Worm (Caenorhabditis elegans) whole organism, early embryonic: ENCODE results near the gene cee-1.

Source experiments
- B0310.2 ChIP-seq: sonication (generic microtip); optimal IDR thresholded peaks from 2 replicates; lab custom pipeline; 2016; ENCODE audit warnings: mild to moderate bottlenecking, missing genetic modification characterization, missing compliant biosample characterization
- F13C5.2 ChIP-seq: sonication (generic microtip); optimal IDR thresholded peaks from 2 replicates; lab custom pipeline; 2017; ENCODE audit warnings: mild to moderate bottlenecking, missing genetic modification characterization, inconsistent platforms, missing compliant biosample characterization
- aly-1 ChIP-seq: sonication (generic microtip); optimal IDR thresholded peaks from 2 replicates; lab custom pipeline; 2016; ENCODE audit warnings: missing genetic modification characterization, missing compliant biosample characterization
- ama-1 ChIP-seq: fragments of 150-350 bp; optimal IDR thresholded peaks from 2 replicates; lab custom pipeline; 2014
- ceh-13 ChIP-seq: fragments of 200-800 bp; sonication (Bioruptor generic); optimal IDR thresholded peaks from 2 replicates; lab custom pipeline; 2018; ENCODE audit warnings: mild to moderate bottlenecking, missing genetic modification characterization, missing compliant biosample characterization
- ceh-36 ChIP-seq: sonication (generic microtip); optimal IDR thresholded peaks from 2 replicates; lab custom pipeline; 2016; ENCODE audit warnings: missing genetic modification characterization, inconsistent platforms, missing compliant biosample characterization
- ets-7 ChIP-seq: sonication (generic microtip); optimal IDR thresholded peaks from 2 replicates; lab custom pipeline; 2016; ENCODE audit warnings: missing genotype, missing genetic modification characterization, missing compliant biosample characterization
- flt-1 ChIP-seq: fragments of 200-800 bp; sonication (Bioruptor generic); IDR thresholded peaks from 2 replicates; pipeline ENCODE4 v1.3.6; 2022; ENCODE audit warnings: missing genetic modification characterization, missing compliant biosample characterization
- hmbx-1 ChIP-seq: sonication (generic microtip); optimal IDR thresholded peaks from 2 replicates; lab custom pipeline; 2016; ENCODE audit warnings: mild to moderate bottlenecking, missing genetic modification characterization, missing compliant biosample characterization
- hmg-4 ChIP-seq: fragments of 200-800 bp; sonication (Bioruptor generic); optimal IDR thresholded peaks from 2 replicates; lab custom pipeline; 2018; ENCODE audit warnings: mild to moderate bottlenecking, missing genetic modification characterization, missing compliant biosample characterization
- hnd-1 ChIP-seq: sonication (generic microtip); optimal IDR thresholded peaks from 2 replicates; lab custom pipeline; 2016; ENCODE audit warnings: missing genetic modification characterization, missing compliant biosample characterization
- pes-1 ChIP-seq: fragments of 200-800 bp; sonication (Bioruptor generic); IDR thresholded peaks from 2 replicates; pipeline ENCODE4 v1.3.6; 2022; ENCODE audit warnings: missing genetic modification reagents, missing genetic modification characterization, missing compliant biosample characterization
- scrt-1 ChIP-seq: fragments of 200-800 bp; sonication (Bioruptor generic); IDR thresholded peaks from 2 replicates; pipeline ENCODE4 v1.3.6; 2022; ENCODE audit warnings: missing genetic modification characterization, missing compliant biosample characterization
- sea-1 ChIP-seq: fragments of 200-800 bp; sonication (Bioruptor generic); conservative IDR thresholded peaks from 2 replicates; pipeline ENCODE4 v1.3.6; 2022; ENCODE audit warnings: missing genetic modification characterization, missing compliant biosample characterization
- tbx-11 ChIP-seq: fragments of 200-800 bp; sonication (Bioruptor generic); IDR thresholded peaks from 2 replicates; pipeline ENCODE4 v1.3.6; 2022; ENCODE audit warnings: missing genetic modification characterization, missing compliant biosample characterization
- tbx-37 ChIP-seq: fragments of 200-800 bp; sonication (Bioruptor generic); conservative IDR thresholded peaks from 2 replicates; pipeline ENCODE4 v1.3.6; 2022; ENCODE audit warnings: missing genetic modification reagents, missing genetic modification characterization, missing compliant biosample characterization
- tra-4 ChIP-seq: sonication (generic microtip); optimal IDR thresholded peaks from 2 replicates; lab custom pipeline; 2017; ENCODE audit warnings: missing genetic modification characterization, missing compliant biosample characterization

Gene cee-1

DNA sequence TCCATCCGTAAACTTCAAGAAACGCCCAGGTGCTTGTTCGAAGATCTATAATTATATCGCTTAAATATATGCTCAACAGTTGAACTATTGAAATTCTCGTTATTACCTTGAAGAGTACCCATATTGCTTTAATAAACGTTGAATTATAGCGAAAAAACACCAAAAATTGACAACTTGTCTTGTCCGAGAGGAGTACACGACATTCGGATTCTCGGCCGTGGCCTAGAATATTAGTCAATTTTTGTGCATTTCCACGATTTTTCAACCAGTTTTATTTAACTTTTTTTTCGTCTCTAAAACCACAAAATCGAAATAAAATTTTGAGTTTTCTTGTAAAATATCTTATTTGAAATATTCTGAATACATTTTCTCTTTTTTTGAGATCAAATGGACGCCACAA is at the start of gene cee-1, which contains the start of gene F26F4.9:
cee-1 (plus strand) TSS at position 383 of the 400 bp plus-strand sequence.
F26F4.9 (minus strand) TSS at position 205 of the 400 bp plus-strand sequence.
- no peak for TF ChIP-seq hmbx-1
- TF ChIP-seq tbx-37 = 0 out of 2 replicates have a peak, but pooled peaks have one; percentile 25

DNA sequence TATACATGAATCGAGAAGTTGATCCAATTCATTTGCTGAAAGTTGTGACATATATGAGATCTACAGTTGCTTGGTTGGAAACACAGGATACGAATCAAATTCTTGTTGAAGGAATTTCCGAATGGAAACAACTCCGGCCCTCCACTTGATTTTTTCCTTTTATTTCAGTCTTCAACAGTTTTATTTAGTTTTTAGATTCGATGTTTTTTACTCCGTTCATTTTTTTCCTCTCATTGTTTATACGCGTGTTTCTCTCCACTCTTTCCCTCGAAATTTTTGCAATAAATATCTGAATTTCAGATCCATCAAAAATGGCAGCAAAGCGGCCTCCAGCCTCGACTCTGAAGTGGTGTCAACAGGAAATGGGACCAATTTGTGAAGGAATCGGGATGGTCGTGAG is 49.4 kb upstream of the cee-1 start, which contains the start of gene coq-8:
coq-8 (plus strand) TSS at position 301 of the 400 bp plus-strand sequence.
- TF ChIP-seq ceh-36 (tag; lab: Kevin White, UChicago) = no peak
- TF ChIP-seq tbx-11 (GFP tag; lab: Robert Waterston, UW) = no peak
- TF ChIP-seq F13C5.2 (tag; lab: Kevin White, UChicago) = no peak
- TF ChIP-seq hmbx-1 = no peak
- no peak for TF ChIP-seq hnd-1 (tag; lab: Kevin White, UChicago)
- no peak for TF ChIP-seq hmg-4 (GFP tag; lab: Kevin White, UChicago)
- no peak for TF ChIP-seq tra-4 (tag; lab: Kevin White, UChicago)
- TF ChIP-seq ets-7 (tag; lab: Kevin White, UChicago) = no peak
- TF ChIP-seq scrt-1 (GFP tag; lab: Robert Waterston, UW) = no peak

DNA sequence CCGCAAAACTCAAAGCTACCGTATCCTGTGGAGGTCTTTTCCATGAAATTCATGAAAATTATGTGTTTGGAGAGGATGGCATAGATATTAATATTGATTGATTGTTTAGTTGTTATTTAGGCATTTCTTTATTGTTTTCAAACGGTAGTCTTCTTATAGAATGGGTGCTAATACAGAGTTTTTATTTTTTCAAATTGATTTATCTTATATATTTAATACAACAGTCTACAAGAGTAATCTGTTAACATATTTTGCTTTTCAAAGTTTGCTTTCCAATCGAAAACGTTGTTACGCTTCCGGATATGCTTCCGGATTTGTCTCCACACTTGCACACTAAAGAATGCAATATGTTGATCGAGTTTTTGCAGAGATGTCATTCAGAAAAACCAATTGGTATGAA is 45.7 kb upstream of the cee-1 start, which contains the start of gene C35D10.17:
C35D10.17 (plus strand) TSS at position 301 of the 400 bp plus-strand sequence.
- TF ChIP-seq ceh-13 (GFP tag; lab: Kevin White, UChicago) (no peak), ets-7 (tag; lab: Kevin White, UChicago) (no peak), tbx-37 (no peak), ceh-36 (tag; lab: Kevin White, UChicago) (no peak)

DNA sequence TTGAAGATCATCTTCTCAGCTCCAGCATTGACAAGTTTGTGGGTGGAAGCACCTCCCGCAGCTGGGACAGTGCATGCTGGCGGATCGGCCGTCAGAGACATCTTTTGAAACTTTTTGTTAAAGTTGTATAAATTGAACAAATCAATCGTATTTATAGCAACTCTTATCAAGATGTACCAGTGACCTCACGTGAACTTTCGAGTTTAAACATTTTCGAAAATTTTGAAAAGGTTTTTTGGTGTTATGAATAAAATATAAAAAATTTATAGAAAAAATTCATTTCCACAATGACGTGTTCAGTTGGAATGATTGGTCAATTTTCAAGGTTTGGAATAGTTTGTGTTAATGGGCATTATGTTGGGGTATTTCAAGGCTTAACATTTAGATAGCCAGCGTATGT is 43.9 kb upstream of the cee-1 start, which contains the start of the genes msd-4 and C35D10.3:
msd-4 (minus strand) TSS at position 101 of the 400 bp plus-strand sequence.
C35D10.3 (plus strand) TSS at position 279 of the 400 bp plus-strand sequence.
- TF ChIP-seq B0310.2 (tag; lab: Kevin White, UChicago) = no peak
- TF ChIP-seq F13C5.2 (tag; lab: Kevin White, UChicago) = no peak
- TF ChIP-seq hnd-1 (tag; lab: Kevin White, UChicago) = no peak
- TF ChIP-seq flt-1 (GFP tag; lab: Robert Waterston, UW) = no peak
- TF ChIP-seq ama-1 (lab: Kevin White, UChicago) = no peak

DNA sequence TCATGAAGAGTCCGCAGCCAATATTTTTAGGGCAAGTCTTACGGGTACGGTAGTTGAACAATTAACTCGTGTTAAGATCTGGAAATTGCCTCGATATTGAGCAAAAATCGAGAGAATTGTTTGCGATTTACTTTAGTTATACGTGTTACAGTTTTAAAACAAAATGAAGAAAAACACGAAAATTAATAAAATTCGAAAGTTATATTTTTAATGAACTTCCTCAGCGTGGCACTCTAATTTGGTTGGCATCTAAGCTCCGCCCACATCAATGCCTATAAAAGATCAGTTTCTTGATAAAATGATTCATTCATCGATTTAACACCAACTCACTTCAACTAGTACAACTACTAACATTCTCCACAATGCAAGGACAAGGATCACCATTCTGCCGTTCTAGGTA is 42.0 kb upstream of the cee-1 start, which contains the start of gene gipc-1:
gipc-1 (plus strand) TSS at position 301 of the 400 bp plus-strand sequence.
- TF ChIP-seq tra-4 (tag; lab: Kevin White, UChicago) = no peak
- TF ChIP-seq ceh-13 (GFP tag; lab: Kevin White, UChicago) = no peak
- no peak for TF ChIP-seq flt-1 (GFP tag; lab: Robert Waterston, UW)
- TF ChIP-seq hmbx-1 = no peak
- TF ChIP-seq tbx-11 (GFP tag; lab: Robert Waterston, UW) = no peak
- TF ChIP-seq aly-1 = no peak
- no peak for TF ChIP-seq hnd-1 (tag; lab: Kevin White, UChicago)
- no peak for TF ChIP-seq sea-1 (GFP tag; lab: Robert Waterston, UW)
- TF ChIP-seq scrt-1 (GFP tag; lab: Robert Waterston, UW) = no peak
- TF ChIP-seq F13C5.2 (tag; lab: Kevin White, UChicago) = no peak

DNA sequence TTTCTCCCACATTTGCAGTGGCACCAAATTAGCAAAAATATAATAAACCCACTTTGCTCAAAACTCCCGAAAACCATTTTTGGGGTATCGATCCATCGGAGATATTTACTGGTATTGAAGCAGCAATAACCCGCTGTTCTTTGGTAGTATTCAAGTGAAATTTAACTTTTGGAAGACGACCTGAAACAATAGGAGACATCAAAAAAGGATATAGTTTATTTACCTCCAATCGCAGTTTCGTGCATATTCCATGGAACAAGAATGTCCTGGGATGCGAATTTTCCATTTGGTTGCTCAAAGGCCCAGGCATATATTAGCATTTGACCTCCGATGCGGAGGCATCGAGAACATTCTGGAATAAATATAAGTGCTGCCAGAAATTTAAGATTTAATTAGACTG is 39.1 kb upstream of the cee-1 start:
- TF ChIP-seq sea-1 (GFP tag; lab: Robert Waterston, UW) (no peak), B0310.2 (tag; lab: Kevin White, UChicago) (no peak), flt-1 (GFP tag; lab: Robert Waterston, UW) (no peak), ceh-13 (GFP tag; lab: Kevin White, UChicago) (no peak), tra-4 (tag; lab: Kevin White, UChicago) (no peak)

DNA sequence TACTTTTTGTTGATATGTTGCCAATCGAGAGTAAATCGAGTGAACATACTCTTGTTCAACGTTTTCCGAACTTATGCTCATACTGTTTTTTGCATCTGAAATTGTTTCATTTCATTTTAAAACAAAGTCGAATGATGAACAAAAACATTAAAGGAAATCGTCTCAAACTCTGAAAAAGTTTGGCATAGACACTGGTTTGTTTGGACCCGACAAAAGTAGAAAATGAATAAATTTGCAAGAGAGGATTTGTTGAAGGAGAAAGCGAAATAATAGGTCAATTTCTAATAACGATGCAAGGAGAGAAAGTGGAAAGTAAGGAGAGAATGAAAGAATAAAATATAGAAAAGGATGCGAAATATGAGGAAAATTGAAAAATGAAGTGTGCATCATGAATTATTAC is 37.8 kb upstream of the cee-1 start, which contains the start of gene C35D10.12:
C35D10.12 (minus strand) TSS at position 101 of the 400 bp plus-strand sequence.
- TF ChIP-seq ama-1 (lab: Kevin White, UChicago) = no peak
- no peak for TF ChIP-seq hnd-1 (tag; lab: Kevin White, UChicago)
- no peak for TF ChIP-seq pes-1
- TF ChIP-seq scrt-1 (GFP tag; lab: Robert Waterston, UW) = no peak
- TF ChIP-seq ceh-13 (GFP tag; lab: Kevin White, UChicago) = no peak
- TF ChIP-seq hmbx-1 = no peak

DNA sequence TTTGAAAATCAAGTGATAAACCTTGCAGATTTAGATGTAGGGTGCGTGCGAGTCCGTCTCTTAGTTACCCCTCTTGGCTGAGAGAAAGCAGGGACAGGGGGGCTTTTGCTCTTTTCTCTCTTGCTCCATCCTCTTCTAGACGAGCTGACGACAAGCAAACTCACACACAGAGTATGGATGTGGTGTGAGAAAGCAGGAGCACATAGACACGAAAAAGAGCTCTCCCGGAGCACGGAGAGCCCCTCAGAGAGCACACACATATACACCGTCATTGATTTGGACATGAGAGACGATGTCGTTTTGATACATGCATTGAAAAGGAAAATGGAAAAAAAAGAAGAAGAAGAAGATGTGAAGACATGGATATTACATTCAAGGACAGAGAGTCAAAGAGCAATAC is 36.8 kb upstream of the cee-1 start:
- TF ChIP-seq sea-1 (GFP tag; lab: Robert Waterston, UW) = no peak
- no peak for TF ChIP-seq ceh-13 (GFP tag; lab: Kevin White, UChicago)
- no peak for TF ChIP-seq flt-1 (GFP tag; lab: Robert Waterston, UW)
- no peak for TF ChIP-seq ceh-36 (tag; lab: Kevin White, UChicago)
- no peak for TF ChIP-seq B0310.2 (tag; lab: Kevin White, UChicago)
- TF ChIP-seq hmg-4 (GFP tag; lab: Kevin White, UChicago) = no peak
- no peak for TF ChIP-seq pes-1
- no peak for TF ChIP-seq F13C5.2 (tag; lab: Kevin White, UChicago)
- no peak for TF ChIP-seq ets-7 (tag; lab: Kevin White, UChicago)
- no peak for TF ChIP-seq hnd-1 (tag; lab: Kevin White, UChicago)
- no peak for TF ChIP-seq ama-1 (lab: Kevin White, UChicago)
- no peak for TF ChIP-seq aly-1
- TF ChIP-seq tbx-11 (GFP tag; lab: Robert Waterston, UW) = no peak
- no peak for TF ChIP-seq hmbx-1
- no peak for TF ChIP-seq scrt-1 (GFP tag; lab: Robert Waterston, UW)
- no peak for TF ChIP-seq tbx-37
- TF ChIP-seq tra-4 (tag; lab: Kevin White, UChicago) = no peak
